Worm (Caenorhabditis elegans) whole organism, mixed stage, embryonic: ENCODE results near the gene Y56A3A.6.

ENCODE experiments used
- M03D4.4 ChIP-seq: sonication (generic microtip); optimal IDR thresholded peaks from 2 replicates; lab custom pipeline; 2017; ENCODE audit warnings: mild to moderate bottlenecking, missing genetic modification characterization, missing compliant biosample characterization
- bed-3 ChIP-seq: fragments of 200-800 bp; sonication (Bioruptor generic); optimal IDR thresholded peaks from 3 replicates; lab custom pipeline; 2018; ENCODE audit warnings: mild to moderate bottlenecking, missing genetic modification characterization, moderate library complexity, missing compliant biosample characterization
- blmp-1 ChIP-seq: fragments of 150-350 bp; optimal IDR thresholded peaks from 2 replicates; lab custom pipeline; 2014; ENCODE audit warnings: missing biosample characterization, missing genetic modification characterization
- ceh-39 ChIP-seq: fragments of 150-350 bp; optimal IDR thresholded peaks from 2 replicates; lab custom pipeline; 2014; ENCODE audit warnings: missing biosample characterization, missing genetic modification characterization
- ceh-43 ChIP-seq: fragments of 200-800 bp; sonication (Bioruptor generic); optimal IDR thresholded peaks from 2 replicates; lab custom pipeline; 2018; ENCODE audit warnings: mild to moderate bottlenecking, missing genetic modification characterization, moderate library complexity, missing compliant biosample characterization
- ceh-83 ChIP-seq: fragments of 200-800 bp; sonication (Bioruptor generic); optimal IDR thresholded peaks from 2 replicates; lab custom pipeline; 2018; ENCODE audit warnings: mild to moderate bottlenecking, missing genetic modification characterization, missing compliant biosample characterization
- ces-1 ChIP-seq: fragments of 150-350 bp; optimal IDR thresholded peaks from 2 replicates; lab custom pipeline; 2014; ENCODE audit warnings: missing biosample characterization, missing genetic modification reagents, missing genetic modification characterization
- cnd-1 ChIP-seq: fragments of 200-800 bp; sonication (Bioruptor generic); optimal IDR thresholded peaks from 2 replicates; lab custom pipeline; 2018; ENCODE audit warnings: mild to moderate bottlenecking, missing genetic modification characterization, missing compliant biosample characterization
- drap-1 ChIP-seq: fragments of 200-800 bp; sonication (Bioruptor generic); optimal IDR thresholded peaks from 3 replicates; lab custom pipeline; 2018; ENCODE audit warnings: mild to moderate bottlenecking, missing genetic modification characterization, missing compliant biosample characterization
- elt-1 ChIP-seq: sonication (generic microtip); optimal IDR thresholded peaks from 2 replicates; lab custom pipeline; 2017; ENCODE audit warnings: missing genetic modification characterization, mild to moderate bottlenecking, missing compliant biosample characterization, antibody characterized with exemption, moderate library complexity, borderline replicate concordance; ENCODE audit not compliant: insufficient read depth
- elt-3 ChIP-seq: fragments of 150-350 bp; optimal IDR thresholded peaks from 2 replicates; lab custom pipeline; 2014; ENCODE audit warnings: missing biosample characterization, missing genetic modification characterization
- ham-2 ChIP-seq: fragments of 200-800 bp; sonication (Bioruptor generic); optimal IDR thresholded peaks from 2 replicates; lab custom pipeline; 2018; ENCODE audit warnings: mild to moderate bottlenecking, missing genetic modification characterization, missing compliant biosample characterization
- hlh-1 ChIP-seq: fragments of 150-350 bp; optimal IDR thresholded peaks from 2 replicates; lab custom pipeline; 2014; ENCODE audit warnings: missing biosample characterization, missing genetic modification reagents, missing genetic modification characterization
- lin-13 ChIP-seq: fragments of 150-350 bp; optimal IDR thresholded peaks from 2 replicates; lab custom pipeline; 2014; ENCODE audit warnings: missing biosample characterization, missing genetic modification characterization
- lin-32 ChIP-seq: fragments of 200-800 bp; sonication (Bioruptor generic); optimal IDR thresholded peaks from 2 replicates; lab custom pipeline; 2018; ENCODE audit warnings: mild to moderate bottlenecking, missing genetic modification characterization, missing compliant biosample characterization
- lsy-2 ChIP-seq: fragments of 150-350 bp; optimal IDR thresholded peaks from 2 replicates; lab custom pipeline; 2014; ENCODE audit warnings: missing biosample characterization, missing genetic modification characterization
- mab-5 ChIP-seq: fragments of 150-350 bp; optimal IDR thresholded peaks from 2 replicates; lab custom pipeline; 2014; ENCODE audit warnings: missing biosample characterization, missing genetic modification characterization
- mls-2 ChIP-seq: sonication (generic microtip); optimal IDR thresholded peaks from 2 replicates; lab custom pipeline; 2016; ENCODE audit warnings: mild to moderate bottlenecking, missing genetic modification characterization, moderate library complexity, missing compliant biosample characterization
- nhr-12 ChIP-seq: fragments of 150-350 bp; optimal IDR thresholded peaks from 2 replicates; lab custom pipeline; 2014; ENCODE audit warnings: missing biosample characterization, missing genetic modification characterization
- nhr-2 ChIP-seq: fragments of 150-350 bp; optimal IDR thresholded peaks from 2 replicates; lab custom pipeline; 2014; ENCODE audit warnings: missing biosample characterization, missing genetic modification characterization
- nhr-237 ChIP-seq: fragments of 150-350 bp; optimal IDR thresholded peaks from 2 replicates; lab custom pipeline; 2014; ENCODE audit warnings: missing biosample characterization, missing genetic modification characterization
- nhr-28 ChIP-seq: fragments of 150-350 bp; optimal IDR thresholded peaks from 2 replicates; lab custom pipeline; 2014; ENCODE audit warnings: missing biosample characterization, missing genetic modification characterization
- nhr-76 ChIP-seq: sonication (generic microtip); optimal IDR thresholded peaks from 2 replicates; lab custom pipeline; 2017; ENCODE audit warnings: missing biosample characterization, missing genetic modification characterization
- pha-4 ChIP-seq: fragments of 150-350 bp; optimal IDR thresholded peaks from 2 replicates; lab custom pipeline; 2018; ENCODE audit warnings: missing biosample characterization, missing genetic modification reagents, missing genetic modification characterization
- sem-2 ChIP-seq: fragments of 200-800 bp; sonication (Bioruptor generic); optimal IDR thresholded peaks from 2 replicates; lab custom pipeline; 2018; ENCODE audit warnings: mild to moderate bottlenecking, missing genetic modification characterization, missing compliant biosample characterization
- snpc-4 ChIP-seq: fragments of 150-350 bp; optimal IDR thresholded peaks from 2 replicates; lab custom pipeline; 2014; ENCODE audit warnings: missing biosample characterization, missing genetic modification characterization
- sptf-1 ChIP-seq: sonication (generic microtip); optimal IDR thresholded peaks from 2 replicates; lab custom pipeline; 2017; ENCODE audit warnings: mild to moderate bottlenecking, missing genetic modification characterization, moderate library complexity, missing compliant biosample characterization
- tbx-8 ChIP-seq: fragments of 200-800 bp; sonication (Bioruptor generic); optimal IDR thresholded peaks from 2 replicates; lab custom pipeline; 2018; ENCODE audit warnings: mild to moderate bottlenecking, missing genetic modification characterization, moderate library complexity, missing compliant biosample characterization
- unc-120 ChIP-seq: sonication (generic microtip); optimal IDR thresholded peaks from 2 replicates; lab custom pipeline; 2017; ENCODE audit warnings: missing genetic modification characterization, missing compliant biosample characterization; ENCODE audit not compliant: poor library complexity, severe bottlenecking
- unc-39 ChIP-seq: fragments of 150-350 bp; optimal IDR thresholded peaks from 2 replicates; lab custom pipeline; 2014; ENCODE audit warnings: missing biosample characterization, missing genetic modification characterization
- unc-62 ChIP-seq: fragments of 150-350 bp; optimal IDR thresholded peaks from 2 replicates; lab custom pipeline; 2014; ENCODE audit warnings: missing biosample characterization, missing genetic modification reagents, missing genetic modification characterization
- zip-8 ChIP-seq: fragments of 150-350 bp; optimal IDR thresholded peaks from 2 replicates; lab custom pipeline; 2014; ENCODE audit warnings: missing biosample characterization, missing genetic modification characterization
- ztf-11 ChIP-seq: fragments of 150-350 bp; optimal IDR thresholded peaks from 2 replicates; lab custom pipeline; 2014; ENCODE audit warnings: missing biosample characterization, missing genetic modification characterization

Gene Y56A3A.6

DNA sequence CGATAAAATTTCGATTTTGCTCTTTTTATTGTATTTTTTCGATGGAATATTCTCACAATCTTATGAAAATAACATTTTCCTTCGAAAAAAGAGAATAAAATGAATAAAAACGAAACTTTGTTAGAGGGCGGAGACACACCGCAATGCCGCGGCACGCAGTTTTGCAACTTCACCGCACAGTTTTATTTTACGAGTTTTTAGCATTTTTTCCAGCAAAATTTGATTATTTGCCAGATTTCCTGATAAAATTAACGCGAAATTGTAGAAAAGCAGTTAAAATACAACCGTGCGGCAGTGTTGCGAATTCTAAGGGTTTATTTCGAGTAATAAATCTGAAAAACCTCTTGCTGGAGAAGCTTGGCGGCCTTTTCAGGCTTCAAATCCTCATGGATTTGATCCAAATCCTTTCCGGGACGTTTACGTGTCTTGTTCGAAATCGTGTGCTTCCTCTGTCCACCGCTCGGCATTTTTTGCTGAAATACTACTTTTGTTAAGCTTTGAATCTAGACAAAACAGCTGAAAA lies 39.7 kb upstream of the Y56A3A.6 start, which contains the start of gene znf-593:
znf-593 (minus strand) TSS at position 473 of the 523 bp plus-strand sequence.
- TF ChIP-seq unc-120 (tag; lab: Kevin White, UChicago) (peak; percentile 12), mab-5 (tag; lab: Kevin White, UChicago) (no peak), M03D4.4 (tag; lab: Kevin White, UChicago) (peak; percentile 7), tbx-8 (GFP tag; lab: Kevin White, UChicago) (no peak), drap-1 (GFP tag; lab: Kevin White, UChicago) (no peak), sptf-1 (tag; lab: Kevin White, UChicago) (peak; percentile 56), unc-62 (no peak), ztf-11 (tag; lab: Kevin White, UChicago) (no peak), hlh-1 (tag; lab: Kevin White, UChicago) (no peak), ceh-43 (GFP tag; lab: Kevin White, UChicago) (no peak), elt-1 (tag; lab: Kevin White, UChicago) (no peak), lin-13 (peak; percentile 6), unc-39 (tag; lab: Kevin White, UChicago) (no peak), ham-2 (GFP tag; lab: Kevin White, UChicago) (no peak), nhr-237 (tag; lab: Kevin White, UChicago) (no peak), nhr-76 (tag; lab: Kevin White, UChicago) (no peak), ces-1 (GFP tag; lab: Kevin White, UChicago) (no peak), mls-2 (no peak), blmp-1 (no peak), nhr-2 (no peak), cnd-1 (tag; lab: Kevin White, UChicago) (peak; percentile 29), elt-3 (tag; lab: Kevin White, UChicago) (no peak), lin-32 (no peak), ceh-39 (no peak), nhr-28 (tag; lab: Kevin White, UChicago) (no peak), ceh-83 (peak; percentile 58), nhr-12 (no peak), zip-8 (tag; lab: Kevin White, UChicago) (no peak), sem-2 (GFP tag; lab: Kevin White, UChicago) (no peak), bed-3 (GFP tag; lab: Kevin White, UChicago) (no peak)

DNA sequence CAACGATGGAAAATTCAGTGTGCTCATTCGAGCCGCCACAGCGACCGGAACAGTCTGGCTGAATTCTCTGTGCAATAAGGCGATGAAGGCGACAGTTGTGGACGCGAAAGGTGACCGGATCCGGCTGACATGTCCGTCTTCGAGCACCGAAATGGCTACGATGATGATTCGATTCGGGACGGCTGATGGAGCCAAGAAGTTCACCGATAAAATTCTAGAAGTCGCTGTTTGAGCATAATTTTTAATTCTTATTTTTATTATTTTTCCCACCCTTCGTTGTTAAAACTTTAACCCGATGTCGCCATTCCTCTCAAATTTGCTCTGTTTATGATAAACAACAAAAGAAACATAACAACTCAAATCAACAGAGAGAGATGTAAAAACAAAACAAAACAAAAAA lies 38.9 kb upstream of the Y56A3A.6 start:
- TF ChIP-seq ceh-43 (GFP tag; lab: Kevin White, UChicago) (no peak), nhr-28 (tag; lab: Kevin White, UChicago) (no peak), blmp-1 (no peak), elt-3 (tag; lab: Kevin White, UChicago) (no peak), unc-39 (tag; lab: Kevin White, UChicago) (no peak), sptf-1 (tag; lab: Kevin White, UChicago) (no peak), zip-8 (tag; lab: Kevin White, UChicago) (no peak), mls-2 (no peak), pha-4 (tag; lab: Kevin White, UChicago) (no peak), mab-5 (tag; lab: Kevin White, UChicago) (no peak), nhr-2 (no peak), drap-1 (GFP tag; lab: Kevin White, UChicago) (no peak)

DNA sequence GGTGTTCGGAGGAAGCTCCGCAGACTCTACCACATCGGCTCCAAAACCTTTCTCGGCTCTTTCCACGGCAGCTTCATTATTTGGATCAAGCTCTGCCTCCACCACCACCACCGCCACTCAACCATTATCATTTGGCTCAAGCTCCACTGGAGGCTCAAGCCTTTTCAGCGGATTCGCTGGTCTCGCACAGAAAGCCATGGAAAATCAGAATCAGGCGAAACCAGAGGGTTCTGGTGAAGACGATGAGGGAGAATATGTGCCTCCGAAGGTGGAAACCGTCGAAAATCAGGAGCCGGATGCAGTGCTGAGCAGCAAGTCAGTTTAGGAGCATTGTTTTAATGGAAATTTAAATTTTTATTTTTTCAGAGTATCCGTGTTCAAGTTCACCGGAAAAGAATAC lies 38.5 kb upstream of the Y56A3A.6 start:
- TF ChIP-seq sptf-1 (tag; lab: Kevin White, UChicago), result no peak
- no peak for TF ChIP-seq lin-32
- no peak for TF ChIP-seq elt-1 (tag; lab: Kevin White, UChicago)
- no peak for TF ChIP-seq sem-2 (GFP tag; lab: Kevin White, UChicago)

- TF ChIP-seq mab-5 (tag; lab: Kevin White, UChicago), result no peak
- no peak for TF ChIP-seq elt-1 (tag; lab: Kevin White, UChicago)
- no peak for TF ChIP-seq zip-8 (tag; lab: Kevin White, UChicago)
- TF ChIP-seq ham-2 (GFP tag; lab: Kevin White, UChicago), result no peak
Observed at ce11 chrIII:11916260-11916659, 37.7 kb upstream of the Y56A3A.6 start.

DNA sequence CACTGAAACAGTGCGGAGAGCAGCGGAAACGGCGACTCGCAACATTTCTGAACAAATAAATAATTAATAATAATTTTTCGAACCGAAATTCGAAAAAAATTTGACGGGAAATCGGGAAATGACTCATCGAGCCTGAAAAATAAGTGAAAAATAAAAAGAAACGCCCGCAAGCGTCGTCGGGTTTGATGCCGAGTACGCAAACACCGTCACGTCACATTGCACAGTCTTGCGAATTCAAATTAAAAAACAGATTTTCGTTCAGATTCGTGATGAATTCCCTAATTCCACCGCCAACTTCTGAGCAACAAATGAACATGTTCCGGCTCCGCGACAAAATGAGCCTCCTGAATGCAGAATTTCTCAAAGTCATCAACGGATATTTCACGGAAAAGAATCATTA lies 37.1 kb upstream of the Y56A3A.6 start, which contains the start of the genes ndab-1 and npp-16:
ndab-1 (minus strand) TSS at position 47 of the 400 bp plus-strand sequence.
npp-16 (plus strand) TSS at position 263 of the 400 bp plus-strand sequence.
- no peak for TF ChIP-seq lsy-2
- TF ChIP-seq snpc-4 (tag; lab: Kevin White, UChicago), result no peak
- TF ChIP-seq pha-4 (tag; lab: Kevin White, UChicago), result no peak
- no peak for TF ChIP-seq bed-3 (GFP tag; lab: Kevin White, UChicago)
- TF ChIP-seq blmp-1, result no peak
- peak; percentile 39 for TF ChIP-seq M03D4.4 (tag; lab: Kevin White, UChicago)
- TF ChIP-seq lin-32, result no peak
- peak; percentile 42 for TF ChIP-seq ces-1 (GFP tag; lab: Kevin White, UChicago)
- no peak for TF ChIP-seq zip-8 (tag; lab: Kevin White, UChicago)
- TF ChIP-seq nhr-28 (tag; lab: Kevin White, UChicago), result no peak
- no peak for TF ChIP-seq ceh-39
- TF ChIP-seq, all 35 proteins: peak for 2
